Fruit fly (Drosophila melanogaster) S2 (cell line): ENCODE measurements around the gene TwdlG.

ENCODE experiments used
- CG8478 ChIP-seq: fragments of >200 bp; optimal IDR thresholded peaks from 2 replicates; lab custom pipeline; 2018
- CTCF ChIP-seq, 2 experiments: fragments of >200 bp; optimal IDR thresholded peaks; 2 replicates each; lab custom pipeline; 2018

DNA sequence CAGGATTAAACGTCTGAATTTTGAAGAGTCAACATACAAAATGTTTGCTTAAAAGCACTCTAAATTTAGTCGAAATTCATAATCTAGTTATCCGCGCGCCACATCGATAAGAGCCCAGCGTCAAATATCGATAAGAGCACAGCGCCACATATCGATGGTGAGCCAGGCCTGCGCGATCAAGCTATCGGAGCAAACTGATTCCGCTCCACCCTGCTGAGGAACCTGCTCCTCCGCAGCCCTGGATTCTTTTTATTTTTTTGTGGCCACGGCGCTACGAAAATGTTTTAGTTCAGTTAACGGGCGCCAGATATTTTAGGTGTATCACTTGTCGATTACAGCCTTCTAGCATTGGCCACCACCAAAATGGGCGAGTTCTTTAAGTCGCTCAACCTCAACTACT, 30.4 kb downstream of the TwdlG start:
- TF ChIP-seq CG8478 (lab: Kevin White, UChicago) (no peak), CTCF (optimal IDR thresholded peaks at IDR 0.05; lab: Kevin White, UChicago) (peak; percentile 59 to 60)
